Worm (Caenorhabditis elegans): ENCODE results near the gene clec-163.
"Not testable (repeated sequence)": the region's sequence is repeated elsewhere in the genome, so short reads cannot be mapped to it uniquely, and the experiment has no call there.

clec-163 gene

ce11 chrIII:10805625-10806024 is 11.5 kb downstream of the clec-163 start, which contains the start of gene klp-7:
Gene klp-7 (plus strand): TSS chrIII:10805925.
- not testable (repeated sequence) for TF ChIP-seq nhr-6 (tag; optimal IDR thresholded peaks at IDR 0.05); nhr-10 (tag; optimal IDR thresholded peaks at IDR 0.05); daf-19 (GFP tag; conservative IDR thresholded peaks at IDR 0.05)

ce11 chrIII:10806821-10807220 is 12.7 kb downstream of the clec-163 start:
- TF ChIP-seq zfp-2 (tag; optimal IDR thresholded peaks at IDR 0.05) (no peak), set-16 (GFP tag; IDR thresholded peaks at IDR 0.05) (peak; percentile 71), vab-7 (GFP tag; IDR thresholded peaks at IDR 0.05) (0 out of 2 replicates have a peak, but pooled peaks have one; percentile 40), nhr-111 (GFP tag; optimal IDR thresholded peaks at IDR 0.05) (no peak), F44E2.7 (GFP tag; IDR thresholded peaks at IDR 0.05) (no peak), daf-16 (GFP tag; optimal IDR thresholded peaks at IDR 0.05) (no peak), daf-16 (tag; optimal IDR thresholded peaks at IDR 0.05) (no peak), hmg-1.1 (GFP tag; IDR thresholded peaks at IDR 0.05) (peak; percentile 29; the same call in 1 of the 2 replicates), Y75B8A.6 (GFP tag; IDR thresholded peaks at IDR 0.05) (no peak), egl-27 (tag; optimal IDR thresholded peaks at IDR 0.05) (no peak), cey-2 (tag; optimal IDR thresholded peaks at IDR 0.05; ENCODE audit: borderline replicate concordance, insufficient read depth) (no peak), nhr-76 (tag; optimal IDR thresholded peaks at IDR 0.05) (no peak), lin-39 (tag; optimal IDR thresholded peaks at IDR 0.05) (no peak), F49E8.2 (tag; optimal IDR thresholded peaks at IDR 0.05; ENCODE audit: borderline replicate concordance) (no peak), unc-62 (GFP tag; optimal IDR thresholded peaks at IDR 0.05 in 1 of 2) (no peak), unc-62 (tag; optimal IDR thresholded peaks at IDR 0.05) (no peak), nhr-41 (GFP tag; IDR thresholded peaks at IDR 0.05) (no peak), arid-1 (GFP tag; conservative IDR thresholded peaks at IDR 0.05) (no peak), daf-8 (GFP tag; IDR thresholded peaks at IDR 0.05) (no peak), skn-1 (tag; optimal IDR thresholded peaks at IDR 0.05) (no peak), jun-1 (tag; optimal IDR thresholded peaks at IDR 0.05) (no peak), egl-43 (GFP tag; IDR thresholded peaks at IDR 0.05) (no peak), ceh-28 (tag; optimal IDR thresholded peaks at IDR 0.05) (no peak), duxl-1 (tag; optimal IDR thresholded peaks at IDR 0.05; ENCODE audit: poor library complexity) (no peak), nhr-77 (tag; optimal IDR thresholded peaks at IDR 0.05) (no peak)

- TF ChIP-seq gei-8 (GFP tag; optimal IDR thresholded peaks at IDR 0.05) (no peak), hlh-11 (tag; optimal IDR thresholded peaks at IDR 0.05) (no peak), R02D3.7 (tag; optimal IDR thresholded peaks at IDR 0.05) (no peak), ceh-20 (GFP tag; IDR thresholded peaks at IDR 0.05) (no peak), zip-11 (GFP tag; IDR thresholded peaks at IDR 0.05) (no peak), attf-4 (tag; optimal IDR thresholded peaks at IDR 0.05) (no peak), F49E8.2 (tag; optimal IDR thresholded peaks at IDR 0.05; ENCODE audit: borderline replicate concordance) (peak; percentile 75), nhr-11 (tag; optimal IDR thresholded peaks at IDR 0.05) (no peak), madf-9 (GFP tag; conservative IDR thresholded peaks at IDR 0.05) (no peak), egl-43 (GFP tag; IDR thresholded peaks at IDR 0.05) (no peak), ZK546.5 (tag; optimal IDR thresholded peaks at IDR 0.05) (no peak), lim-7 (GFP tag; IDR thresholded peaks at IDR 0.05) (no peak), zag-1 (tag; optimal IDR thresholded peaks at IDR 0.05) (no peak), nhr-28 (tag; optimal IDR thresholded peaks at IDR 0.05) (no peak), mdt-29 (GFP tag; IDR thresholded peaks at IDR 0.05) (0 out of 2 replicates have a peak, but pooled peaks have one; percentile 24), ceh-82 (tag; optimal IDR thresholded peaks at IDR 0.05) (no peak), hif-1 (tag; optimal IDR thresholded peaks at IDR 0.05) (no peak), unc-62 (GFP tag; optimal IDR thresholded peaks at IDR 0.05 in 1 of 2) (no peak), unc-62 (tag; optimal IDR thresholded peaks at IDR 0.05) (no peak), tag-97 (GFP tag; IDR thresholded peaks at IDR 0.05) (no peak), unc-130 (GFP tag; optimal IDR thresholded peaks at IDR 0.05) (peak; percentile 70), F37D6.2 (tag; optimal IDR thresholded peaks at IDR 0.05) (no peak), pha-4 (GFP tag; IDR thresholded peaks at IDR 0.05) (no peak), pha-4 (tag; optimal IDR thresholded peaks at IDR 0.05) (no peak), lin-38 (GFP tag; IDR thresholded peaks at IDR 0.05) (peak; percentile 63), hmg-1.1 (GFP tag; IDR thresholded peaks at IDR 0.05) (no peak), saeg-2 (GFP tag; IDR thresholded peaks at IDR 0.05) (no peak)
These were observed 13.1 kb downstream of the clec-163 start for ce11 chrIII:10807236-10807635.
